Worm (Caenorhabditis elegans) whole organism, L1 larva: ENCODE data around the gene col-123.

Source experiments
- fos-1 ChIP-seq: fragments of 150-350 bp; optimal IDR thresholded peaks from 2 replicates; lab custom pipeline; 2014; ENCODE audit warnings: missing biosample characterization, missing genetic modification characterization
- zip-4 ChIP-seq: fragments of 200-800 bp; sonication (Bioruptor generic); optimal IDR thresholded peaks from 2 replicates; lab custom pipeline; 2018; ENCODE audit warnings: mild to moderate bottlenecking, missing genetic modification characterization, moderate library complexity, missing compliant biosample characterization

DNA sequence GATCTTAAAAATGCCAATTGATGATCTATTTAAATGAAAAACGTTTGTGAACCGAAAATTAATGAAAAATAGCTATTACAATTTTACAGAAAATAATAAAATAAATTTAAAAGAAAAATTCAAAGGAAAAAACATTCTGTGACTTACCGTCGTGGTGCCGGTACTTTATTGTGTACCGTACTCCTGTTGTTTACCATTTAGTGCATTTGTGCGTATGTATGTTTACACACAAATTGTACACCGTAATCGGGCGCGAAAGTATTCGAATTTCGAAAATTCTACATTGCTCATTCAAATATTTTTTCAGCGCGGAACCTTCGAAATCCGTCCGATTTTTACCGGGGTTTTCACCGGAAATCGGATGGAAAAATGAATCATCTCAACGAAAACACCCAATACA lies 43.7 kb upstream of the col-123 start, which contains the start of gene T13F2.6:
- no peak for TF ChIP-seq zip-4 (GFP tag; lab: Kevin White, UChicago)
- TF ChIP-seq fos-1 (tag; lab: Kevin White, UChicago), result no peak
